Fruit fly (Drosophila melanogaster) Kc167 (cell line): ENCODE data around the gene Atg3.

ENCODE experiments used
- Myc ChIP-seq: fragments of >200 bp; optimal IDR thresholded peaks from 2 replicates; lab custom pipeline; 2017; ENCODE audit warnings: missing external identifiers
- h ChIP-seq: fragments of >200 bp; optimal IDR thresholded peaks from 3 replicates; lab custom pipeline; 2018; ENCODE audit warnings: missing external identifiers
- psq ChIP-seq: fragments of >200 bp; optimal IDR thresholded peaks from 2 replicates; lab custom pipeline; 2017; ENCODE audit warnings: missing external identifiers
- ttk ChIP-seq: sonication (Bioruptor generic); optimal IDR thresholded peaks from 2 replicates; lab custom pipeline; 2017; ENCODE audit warnings: missing external identifiers

DNA sequence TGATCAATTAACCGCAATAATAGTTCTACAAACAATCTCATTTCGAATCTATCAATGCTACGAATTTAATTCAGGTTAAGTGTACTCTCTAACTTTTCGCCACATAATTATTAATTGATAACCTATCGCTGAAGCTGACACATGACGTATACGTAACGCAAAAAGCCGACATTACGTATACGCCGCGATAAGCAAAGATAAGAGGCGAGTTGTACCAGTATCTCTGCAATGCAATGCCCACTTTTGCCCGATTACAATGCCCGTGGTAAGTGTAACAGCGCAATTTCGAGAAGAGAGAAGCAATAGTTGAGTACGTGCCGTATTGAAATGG is 43.5 kb downstream of the Atg3 start:
- TF ChIP-seq psq: no peak
- no peak for TF ChIP-seq h (lab: Kevin White, UChicago)
- no peak for TF ChIP-seq Myc (lab: Kevin White, UChicago)
- TF ChIP-seq ttk: no peak
